Fruit fly (Drosophila melanogaster) whole organism, prepupa: Measurements from ENCODE around the gene Sirt1.
A peak's percentile ranks its signal among the peaks of the same experiment; 100 is the strongest.

Experiments used
- Blimp-1 ChIP-seq: fragments of 200-800 bp; sonication (Bioruptor generic); optimal IDR thresholded peaks from 3 replicates; lab custom pipeline; 2017; ENCODE audit warnings: missing biosample characterization, missing genetic modification characterization, mild to moderate bottlenecking, moderate library complexity, missing genetic modification reagents
- CG10631 ChIP-seq: fragments of 200-800 bp; sonication (Bioruptor generic); optimal IDR thresholded peaks from 2 replicates; lab custom pipeline; 2016; ENCODE audit warnings: missing biosample characterization, missing genetic modification characterization
- CG10669 ChIP-seq: fragments of 200-800 bp; sonication (Bioruptor generic); optimal IDR thresholded peaks from 3 replicates; lab custom pipeline; 2018; ENCODE audit warnings: missing biosample characterization, mild to moderate bottlenecking, missing genetic modification characterization, moderate library complexity
- CG11902 ChIP-seq: fragments of 200-800 bp; sonication (Bioruptor generic); optimal IDR thresholded peaks from 3 replicates; lab custom pipeline; 2016; ENCODE audit warnings: missing biosample characterization, missing genetic modification characterization
- CG15336 ChIP-seq: fragments of 200-800 bp; sonication (Bioruptor generic); IDR thresholded peaks from 2 replicates; pipeline ENCODE4 v1.3.6; 2022; ENCODE audit warnings: missing biosample characterization, missing genetic modification characterization
- CG1621 ChIP-seq: fragments of 200-800 bp; sonication (Bioruptor generic); optimal IDR thresholded peaks from 3 replicates; lab custom pipeline; 2018; ENCODE audit warnings: missing biosample characterization, mild to moderate bottlenecking, missing genetic modification characterization
- CG3032 ChIP-seq: fragments of 200-800 bp; optimal IDR thresholded peaks from 2 replicates; lab custom pipeline; 2019; ENCODE audit warnings: missing biosample characterization, mild to moderate bottlenecking, missing genetic modification characterization, moderate library complexity
- CG31627 ChIP-seq: fragments of 200-800 bp; sonication (Bioruptor generic); optimal IDR thresholded peaks from 3 replicates; lab custom pipeline; 2016; ENCODE audit warnings: missing biosample characterization, missing genetic modification characterization
- CG32006 ChIP-seq: fragments of 200-800 bp; sonication (Bioruptor generic); optimal IDR thresholded peaks from 3 replicates; lab custom pipeline; 2017; ENCODE audit warnings: missing biosample characterization, mild to moderate bottlenecking, missing genetic modification characterization
- CG34406 ChIP-seq: fragments of 200-800 bp; sonication (Bioruptor generic); optimal IDR thresholded peaks from 3 replicates; lab custom pipeline; 2016; ENCODE audit warnings: missing biosample characterization, missing genetic modification characterization
- CG4318 ChIP-seq: fragments of 200-800 bp; sonication (Bioruptor generic); optimal IDR thresholded peaks from 3 replicates; lab custom pipeline; 2017; ENCODE audit warnings: missing biosample characterization, mild to moderate bottlenecking, missing genetic modification characterization
- CG6163 ChIP-seq: fragments of 200-800 bp; sonication (Bioruptor generic); IDR thresholded peaks from 3 replicates; pipeline ENCODE4 v1.3.6; 2022; ENCODE audit warnings: missing biosample characterization, missing genetic modification characterization
- CG6276 ChIP-seq: fragments of 200-800 bp; sonication (Bioruptor generic); optimal IDR thresholded peaks from 2 replicates; lab custom pipeline; 2017; ENCODE audit warnings: missing biosample characterization, mild to moderate bottlenecking, missing genetic modification characterization
- CG6854 ChIP-seq: fragments of 200-800 bp; sonication (Bioruptor generic); optimal IDR thresholded peaks from 2 replicates; lab custom pipeline; 2017; ENCODE audit warnings: missing biosample characterization, mild to moderate bottlenecking, missing genetic modification characterization
- CG9139 ChIP-seq: fragments of 200-800 bp; sonication (Bioruptor generic); optimal IDR thresholded peaks from 3 replicates; lab custom pipeline; 2017; ENCODE audit warnings: missing biosample characterization, mild to moderate bottlenecking, missing genetic modification characterization
- Eip75B ChIP-seq: fragments of 200-800 bp; sonication (Bioruptor generic); optimal IDR thresholded peaks from 3 replicates; lab custom pipeline; 2016; ENCODE audit warnings: missing biosample characterization, missing genetic modification characterization
- Eip78C ChIP-seq: fragments of 200-800 bp; sonication (Bioruptor generic); peaks from one replicate; lab custom pipeline; 2016; ENCODE audit warnings: missing biosample characterization, missing genetic modification characterization
- Eip93F ChIP-seq: fragments of 200-800 bp; sonication (Bioruptor generic); optimal IDR thresholded peaks from 2 replicates; lab custom pipeline; 2016; ENCODE audit warnings: missing biosample characterization, mild to moderate bottlenecking, missing genetic modification characterization
- Ets96B ChIP-seq: fragments of 200-800 bp; optimal IDR thresholded peaks from 2 replicates; lab custom pipeline; 2019; ENCODE audit warnings: missing biosample characterization, mild to moderate bottlenecking, missing genetic modification characterization, moderate library complexity
- Hr38 ChIP-seq: sonication (Bioruptor generic); optimal IDR thresholded peaks from 2 replicates; lab custom pipeline; 2016; ENCODE audit warnings: missing biosample characterization, missing genetic modification characterization
- Hr4 ChIP-seq: fragments of 200-800 bp; sonication (Bioruptor generic); optimal IDR thresholded peaks from 3 replicates; lab custom pipeline; 2016; ENCODE audit warnings: missing biosample characterization, missing genetic modification characterization
- Lpt ChIP-seq: fragments of 200-800 bp; sonication (Bioruptor generic); optimal IDR thresholded peaks from 3 replicates; lab custom pipeline; 2016; ENCODE audit warnings: missing biosample characterization, missing genetic modification characterization
- Met ChIP-seq: fragments of 200-800 bp; sonication (Bioruptor generic); optimal IDR thresholded peaks from 3 replicates; lab custom pipeline; 2016; ENCODE audit warnings: missing biosample characterization, missing genetic modification characterization
- Sox102F ChIP-seq: fragments of 200-800 bp; sonication (Bioruptor generic); optimal IDR thresholded peaks from 2 replicates; lab custom pipeline; 2016; ENCODE audit warnings: missing biosample characterization, mild to moderate bottlenecking, missing genetic modification characterization
- Sox14 ChIP-seq: fragments of 200-800 bp; sonication (Bioruptor generic); optimal IDR thresholded peaks from 3 replicates; lab custom pipeline; 2016; ENCODE audit warnings: missing biosample characterization, missing genetic modification characterization
- achi ChIP-seq: fragments of 200-800 bp; sonication (Bioruptor generic); optimal IDR thresholded peaks from 3 replicates; lab custom pipeline; 2016; ENCODE audit warnings: missing biosample characterization, missing genetic modification characterization
- acj6 ChIP-seq: fragments of 200-800 bp; sonication (Bioruptor generic); optimal IDR thresholded peaks from 3 replicates; lab custom pipeline; 2016; ENCODE audit warnings: missing biosample characterization, missing genetic modification characterization
- dsx ChIP-seq: fragments of 200-800 bp; optimal IDR thresholded peaks from 3 replicates; lab custom pipeline; 2019; ENCODE audit warnings: missing biosample characterization, mild to moderate bottlenecking, missing genetic modification characterization, moderate library complexity; ENCODE audit not compliant: poor library complexity, severe bottlenecking
- esn ChIP-seq: fragments of 200-800 bp; sonication (Bioruptor generic); optimal IDR thresholded peaks from 2 replicates; lab custom pipeline; 2016; ENCODE audit warnings: missing biosample characterization, mild to moderate bottlenecking, missing genetic modification characterization, moderate library complexity
- fd59A ChIP-seq: fragments of 200-800 bp; sonication (Bioruptor generic); optimal IDR thresholded peaks from 2 replicates; lab custom pipeline; 2017; ENCODE audit warnings: missing biosample characterization, mild to moderate bottlenecking, missing genetic modification characterization, missing genetic modification reagents
- fd85E ChIP-seq: fragments of 200-800 bp; sonication (Bioruptor generic); optimal IDR thresholded peaks from 3 replicates; lab custom pipeline; 2016; ENCODE audit warnings: missing biosample characterization, missing genetic modification characterization
- net ChIP-seq: fragments of 200-800 bp; sonication (Bioruptor generic); optimal IDR thresholded peaks from 3 replicates; lab custom pipeline; 2016; ENCODE audit warnings: missing biosample characterization, missing genetic modification characterization
- spab ChIP-seq: fragments of 200-800 bp; sonication (Bioruptor generic); optimal IDR thresholded peaks from 2 replicates; lab custom pipeline; 2017; ENCODE audit warnings: missing biosample characterization, mild to moderate bottlenecking, missing genetic modification characterization, missing genetic modification reagents

Sirt1 gene

DNA sequence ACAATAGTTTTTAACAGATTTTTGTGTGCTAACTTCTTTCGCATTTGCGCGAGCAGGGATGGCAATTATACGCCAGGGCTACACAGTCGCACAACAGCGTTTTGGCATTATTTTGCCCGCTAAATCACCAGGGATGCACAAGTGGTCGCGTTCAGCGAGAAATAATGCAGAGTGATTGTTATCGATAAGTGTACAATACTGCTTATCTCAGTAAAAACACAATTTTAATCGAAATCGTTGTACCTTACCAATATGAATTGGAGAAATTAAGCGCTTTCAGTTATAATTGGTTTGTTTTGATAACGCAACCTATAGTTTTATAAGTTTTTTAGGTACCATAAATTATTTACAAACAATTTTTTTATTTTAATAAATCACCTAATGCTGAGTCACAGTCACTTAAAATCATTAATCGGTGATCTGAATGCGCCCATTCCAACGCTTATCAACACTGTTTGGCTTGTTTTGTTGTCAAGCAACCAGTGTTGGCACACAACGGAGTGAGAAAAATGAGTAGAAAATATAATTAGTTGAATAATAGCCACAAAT, 11.4 kb downstream of the Sirt1 start, which contains the start of the genes Sfmbt and CG5439 (continued):
- TF ChIP-seq Ets96B (tag; lab: Kevin White, UChicago) (peak; percentile 59), fd59A (peak; percentile 47), Sox102F (GFP tag; lab: Kevin White, UChicago) (no peak), Eip75B (GFP tag; lab: Kevin White, UChicago) (no peak), spab (no peak), dsx (GFP tag; lab: Kevin White, UChicago) (no peak), CG10631 (peak; percentile 85), CG9139 (no peak), CG15336 (GFP tag; lab: Robert Waterston, UW) (no peak; the same call in 1 of the 2 replicates), achi (GFP tag; lab: Kevin White, UChicago) (no peak), CG6276 (GFP tag; lab: Kevin White, UChicago) (no peak), CG4318 (GFP tag; lab: Kevin White, UChicago) (no peak), Hr38 (no peak), CG31627 (peak; percentile 84), Sox14 (GFP tag; lab: Kevin White, UChicago) (peak; percentile 83), Lpt (GFP tag; lab: Kevin White, UChicago) (no peak)

DNA sequence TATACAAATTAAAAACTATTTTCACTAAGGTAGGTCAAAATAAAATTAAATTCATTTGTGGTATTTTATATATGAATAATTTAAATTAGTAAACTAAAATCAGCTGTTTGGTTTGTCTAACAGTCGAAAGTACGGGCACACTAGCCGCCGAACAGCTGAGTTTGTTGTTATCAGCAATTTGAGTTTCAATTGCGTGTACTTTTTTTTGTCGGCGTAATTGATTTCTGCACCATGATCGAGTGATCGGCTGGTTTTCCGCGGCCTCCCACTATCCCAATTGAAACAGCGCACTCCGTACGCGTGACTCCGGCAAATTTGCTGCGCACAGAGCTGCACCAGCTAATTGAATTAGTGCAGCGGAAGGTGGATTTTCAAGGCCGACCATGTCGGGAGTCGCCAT, 13.7 kb downstream of the Sirt1 start, which contains the start of gene Alg7:
Gene Alg7 (plus strand): TSS at position 153 of the 400 bp plus-strand sequence.
- no peak for TF ChIP-seq esn
- TF ChIP-seq Hr38: no peak
- TF ChIP-seq Eip78C (GFP tag; lab: Kevin White, UChicago): no peak
- TF ChIP-seq CG6854 (GFP tag; lab: Kevin White, UChicago): no peak
- TF ChIP-seq net (GFP tag; lab: Kevin White, UChicago): no peak
- TF ChIP-seq CG31627: no peak
- TF ChIP-seq Eip93F (GFP tag; lab: Kevin White, UChicago): no peak
- TF ChIP-seq CG32006: no peak
- no peak for TF ChIP-seq acj6 (GFP tag; lab: Kevin White, UChicago)
- no peak for TF ChIP-seq CG10669 (GFP tag; lab: Kevin White, UChicago)
- TF ChIP-seq Met (GFP tag; lab: Kevin White, UChicago): no peak
- TF ChIP-seq achi (GFP tag; lab: Kevin White, UChicago): no peak

DNA sequence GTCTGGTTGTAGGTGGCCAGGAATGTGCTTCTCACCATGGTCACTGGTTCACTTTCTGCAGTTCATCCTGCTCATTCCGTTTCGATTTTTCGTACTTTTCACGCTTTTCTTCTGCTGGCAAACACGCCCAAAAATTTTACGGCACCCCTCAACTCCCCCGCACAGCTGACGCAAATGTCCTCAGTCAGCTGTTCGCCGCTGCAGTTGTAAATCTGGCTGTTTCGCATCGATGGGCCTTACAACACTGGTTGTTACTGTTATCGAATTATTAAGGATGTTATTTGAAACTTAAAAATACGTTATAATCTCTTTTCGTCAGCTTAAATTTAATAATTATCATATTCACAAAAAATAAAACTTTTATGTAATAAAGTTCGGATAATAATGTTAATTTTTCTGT, 17.1 kb downstream of the Sirt1 start, which contains the start of gene Mgat3:
Gene Mgat3 (minus strand): TSS at position 182 of the 400 bp plus-strand sequence.
- TF ChIP-seq CG3032 (tag; lab: Kevin White, UChicago): no peak
- no peak for TF ChIP-seq CG34406 (GFP tag; lab: Kevin White, UChicago)
- no peak for TF ChIP-seq net (GFP tag; lab: Kevin White, UChicago)
- TF ChIP-seq, all 60 proteins: peak for 0

- TF ChIP-seq CG10669 (GFP tag; lab: Kevin White, UChicago) (no peak), fd59A (no peak), Blimp-1 (GFP tag; lab: Kevin White, UChicago) (no peak), CG6163 (GFP tag; lab: Robert Waterston, UW) (no peak), fd85E (GFP tag; lab: Kevin White, UChicago) (no peak), CG3032 (tag; lab: Kevin White, UChicago) (no peak), CG11902 (GFP tag; lab: Kevin White, UChicago) (no peak), CG31627 (no peak), Eip78C (GFP tag; lab: Kevin White, UChicago) (no peak), Ets96B (tag; lab: Kevin White, UChicago) (no peak), CG1621 (tag; lab: Kevin White, UChicago) (no peak), Hr4 (GFP tag; lab: Kevin White, UChicago) (no peak)
Observed at dm6 chr2L:13183150-13183549, 17.8 kb downstream of the Sirt1 start, which contains the start of gene Rsph1. Rsph1 (plus strand) TSS chr2L:13183450.
